Worm (Caenorhabditis elegans) whole organism, late embryonic: ENCODE results near the gene frpr-1.

Experiments used
- C08G9.2 ChIP-seq: sonication (generic microtip); optimal IDR thresholded peaks from 2 replicates; lab custom pipeline; 2016; ENCODE audit warnings: mild to moderate bottlenecking, missing genetic modification characterization, moderate library complexity, missing compliant biosample characterization
- ama-1 ChIP-seq: fragments of 150-350 bp; optimal IDR thresholded peaks from 2 replicates; lab custom pipeline; 2014
- ceh-22 ChIP-seq: sonication (generic microtip); optimal IDR thresholded peaks from 2 replicates; lab custom pipeline; 2017; ENCODE audit warnings: missing biosample characterization, missing genetic modification characterization
- ceh-45 ChIP-seq: fragments of 200-800 bp; sonication (Bioruptor generic); IDR thresholded peaks from 2 replicates; pipeline ENCODE4 v1.3.6; 2022; ENCODE audit warnings: missing genetic modification reagents, missing genetic modification characterization, missing compliant biosample characterization
- ceh-9 ChIP-seq: sonication (generic microtip); optimal IDR thresholded peaks from 2 replicates; lab custom pipeline; 2016; ENCODE audit warnings: mild to moderate bottlenecking, missing genetic modification characterization, inconsistent platforms, missing compliant biosample characterization
- hlh-30 ChIP-seq: sonication (generic microtip); optimal IDR thresholded peaks from 2 replicates; lab custom pipeline; 2017; ENCODE audit warnings: antibody characterized with exemption, missing genetic modification characterization, missing compliant biosample characterization; ENCODE audit not compliant: insufficient read depth
- nhr-11 ChIP-seq: fragments of 150-350 bp; optimal IDR thresholded peaks from 2 replicates; lab custom pipeline; 2014; ENCODE audit warnings: missing biosample characterization, missing genetic modification characterization
- npax-4 ChIP-seq: sonication (generic microtip); optimal IDR thresholded peaks from 2 replicates; lab custom pipeline; 2016; ENCODE audit warnings: missing genetic modification characterization, missing compliant biosample characterization
- pha-2 ChIP-seq: sonication (generic microtip); optimal IDR thresholded peaks from 2 replicates; lab custom pipeline; 2017; ENCODE audit warnings: mild to moderate bottlenecking, missing genetic modification characterization, missing compliant biosample characterization
- pha-4 ChIP-seq: fragments of 150-350 bp; optimal IDR thresholded peaks from 2 replicates; lab custom pipeline; 2018; ENCODE audit warnings: missing biosample characterization, missing genetic modification reagents, missing genetic modification characterization
- unc-42 ChIP-seq: sonication (generic microtip); optimal IDR thresholded peaks from 2 replicates; lab custom pipeline; 2016; ENCODE audit warnings: missing genotype, missing genetic modification characterization, missing compliant biosample characterization
- unc-55 ChIP-seq: sonication (generic microtip); optimal IDR thresholded peaks from 2 replicates; lab custom pipeline; 2017; ENCODE audit warnings: missing biosample characterization, missing genetic modification reagents, missing genetic modification characterization

- TF ChIP-seq ama-1 (lab: Kevin White, UChicago): peak; percentile 57
- TF ChIP-seq ceh-9 (tag; lab: Kevin White, UChicago): no peak
- no peak for TF ChIP-seq pha-4 (tag; lab: Kevin White, UChicago)
- TF ChIP-seq C08G9.2 (tag; lab: Kevin White, UChicago): no peak
- TF ChIP-seq nhr-11 (tag; lab: Kevin White, UChicago): no peak
- peak; percentile 73 for TF ChIP-seq hlh-30 (tag; lab: Kevin White, UChicago)
- TF ChIP-seq ceh-45 (GFP tag; lab: Robert Waterston, UW): no peak
- TF ChIP-seq unc-42: no peak
- TF ChIP-seq ceh-22 (tag; lab: Kevin White, UChicago): no peak
- TF ChIP-seq npax-4: no peak
- TF ChIP-seq unc-55 (GFP tag; lab: Kevin White, UChicago): no peak
- no peak for TF ChIP-seq pha-2
Observed at ce11 chrX:8160016-8160415, 30.6 kb upstream of the frpr-1 start.
